Fruit fly (Drosophila melanogaster) whole organism, adult: ENCODE measurements around the gene CG14042.
A peak's percentile ranks its signal among the peaks of the same experiment; 100 is the strongest.

Source experiments
- CG11617 ChIP-seq: fragments of 200-800 bp; sonication (Bioruptor generic); optimal IDR thresholded peaks from 2 replicates; lab custom pipeline; 2017; ENCODE audit warnings: mild to moderate bottlenecking, missing biosample characterization, missing genetic modification reagents, missing genetic modification characterization
- CG12768 ChIP-seq: fragments of 200-800 bp; sonication (Bioruptor generic); optimal IDR thresholded peaks from 2 replicates; lab custom pipeline; 2017; ENCODE audit warnings: missing biosample characterization, missing genetic modification characterization, mild to moderate bottlenecking, moderate library complexity, missing genetic modification reagents
- CG14711 ChIP-seq: fragments of 200-800 bp; sonication (Bioruptor generic); optimal IDR thresholded peaks from 2 replicates; lab custom pipeline; 2018; ENCODE audit warnings: missing biosample characterization, mild to moderate bottlenecking, missing genetic modification characterization, moderate library complexity
- CG1620 ChIP-seq: fragments of 200-800 bp; sonication (Bioruptor generic); optimal IDR thresholded peaks from 2 replicates; lab custom pipeline; 2016; ENCODE audit warnings: missing biosample characterization, missing genetic modification characterization
- CG33017 ChIP-seq: fragments of 200-800 bp; sonication (Bioruptor generic); optimal IDR thresholded peaks from 2 replicates; lab custom pipeline; 2018; ENCODE audit warnings: missing biosample characterization, mild to moderate bottlenecking, missing genetic modification characterization, moderate library complexity
- CG5204 ChIP-seq: fragments of 200-800 bp; sonication (Bioruptor generic); optimal IDR thresholded peaks from 2 replicates; lab custom pipeline; 2016; ENCODE audit warnings: missing biosample characterization, missing genetic modification characterization
- CG7045 ChIP-seq: fragments of 200-800 bp; sonication (Bioruptor generic); optimal IDR thresholded peaks from 2 replicates; lab custom pipeline; 2017; ENCODE audit warnings: missing biosample characterization, mild to moderate bottlenecking, missing genetic modification characterization
- CG7101 ChIP-seq: fragments of 200-800 bp; sonication (Bioruptor generic); optimal IDR thresholded peaks from 2 replicates; lab custom pipeline; 2018; ENCODE audit warnings: missing biosample characterization, mild to moderate bottlenecking, missing genetic modification characterization, moderate library complexity
- Clk ChIP-seq: fragments of 200-800 bp; sonication (Bioruptor generic); optimal IDR thresholded peaks from 2 replicates; lab custom pipeline; 2017; ENCODE audit warnings: missing biosample characterization, missing genetic modification characterization
- Crg-1 ChIP-seq: fragments of 200-800 bp; sonication (Bioruptor generic); optimal IDR thresholded peaks from 2 replicates; lab custom pipeline; 2016; ENCODE audit warnings: missing biosample characterization, missing genetic modification characterization
- Hr96 ChIP-seq: fragments of 200-800 bp; sonication (Bioruptor generic); optimal IDR thresholded peaks from 2 replicates; lab custom pipeline; 2016; ENCODE audit warnings: missing biosample characterization, missing genetic modification characterization
- Mnt ChIP-seq: fragments of 200-800 bp; sonication (Bioruptor generic); optimal IDR thresholded peaks from 2 replicates; lab custom pipeline; 2016; ENCODE audit warnings: missing biosample characterization, mild to moderate bottlenecking, missing genetic modification characterization
- bab1 ChIP-seq: fragments of 200-800 bp; sonication (Bioruptor generic); optimal IDR thresholded peaks from 3 replicates; lab custom pipeline; 2019; ENCODE audit warnings: missing biosample characterization, mild to moderate bottlenecking, missing genetic modification characterization, moderate library complexity
- cic ChIP-seq: fragments of 200-800 bp; sonication (Bioruptor generic); optimal IDR thresholded peaks from 2 replicates; lab custom pipeline; 2017; ENCODE audit warnings: missing biosample characterization, mild to moderate bottlenecking, missing genetic modification characterization, moderate library complexity
- cnc ChIP-seq, 2 experiments: fragments of >200 bp; optimal IDR thresholded peaks; 2 replicates each; lab custom pipeline; 2017
- kay ChIP-seq: fragments of 200-800 bp; sonication (Bioruptor generic); peaks from one replicate; lab custom pipeline; 2016; ENCODE audit warnings: missing biosample characterization, missing genetic modification characterization, borderline replicate concordance
- ovo ChIP-seq: fragments of 200-800 bp; sonication (Bioruptor generic); optimal IDR thresholded peaks from 2 replicates; lab custom pipeline; 2016; ENCODE audit warnings: missing biosample characterization, missing genetic modification characterization
- pad ChIP-seq: fragments of 200-800 bp; sonication (Bioruptor generic); optimal IDR thresholded peaks from 3 replicates; lab custom pipeline; 2017; ENCODE audit warnings: missing biosample characterization, missing genetic modification characterization, mild to moderate bottlenecking, moderate library complexity, missing genetic modification reagents
- tj ChIP-seq: fragments of 200-800 bp; sonication (Bioruptor generic); optimal IDR thresholded peaks from 3 replicates; lab custom pipeline; 2017; ENCODE audit warnings: missing biosample characterization, mild to moderate bottlenecking, missing genetic modification characterization, moderate library complexity
- toe ChIP-seq: fragments of 200-800 bp; sonication (Bioruptor generic); optimal IDR thresholded peaks from 2 replicates; lab custom pipeline; 2016; ENCODE audit warnings: missing biosample characterization, missing genetic modification characterization

The CG14042 gene

DNA sequence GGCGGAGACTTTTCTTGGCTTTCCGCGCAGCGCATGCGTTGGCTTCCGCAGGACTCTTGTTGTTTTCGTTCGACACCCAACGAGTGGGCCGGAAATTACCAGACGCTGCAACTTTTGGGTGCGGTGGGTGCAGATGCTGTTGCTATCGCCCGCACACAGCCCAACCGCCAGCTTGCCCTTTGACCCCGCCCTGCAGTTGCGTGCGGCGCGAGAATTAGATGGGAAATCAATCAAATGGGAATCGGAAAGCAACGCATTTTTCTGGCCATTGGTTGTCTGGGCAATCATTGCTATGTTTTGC, 32.1 kb upstream of the CG14042 start:
- TF ChIP-seq CG7101 (tag; lab: Kevin White, UChicago) (no peak), CG12768 (GFP tag; lab: Kevin White, UChicago) (no peak), bab1 (GFP tag; lab: Kevin White, UChicago) (no peak), Mnt (GFP tag; lab: Kevin White, UChicago) (no peak), CG5204 (GFP tag; lab: Kevin White, UChicago) (no peak), Hr96 (GFP tag; lab: Kevin White, UChicago) (no peak), kay (no peak), Clk (GFP tag; lab: Kevin White, UChicago) (no peak), ovo (no peak), Crg-1 (GFP tag; lab: Kevin White, UChicago) (no peak), CG7045 (GFP tag; lab: Kevin White, UChicago) (no peak), toe (no peak), cic (GFP tag; lab: Kevin White, UChicago) (no peak), tj (no peak), pad (GFP tag; lab: Kevin White, UChicago) (no peak), CG14711 (tag; lab: Kevin White, UChicago) (no peak), CG33017 (tag; lab: Kevin White, UChicago) (no peak)

DNA sequence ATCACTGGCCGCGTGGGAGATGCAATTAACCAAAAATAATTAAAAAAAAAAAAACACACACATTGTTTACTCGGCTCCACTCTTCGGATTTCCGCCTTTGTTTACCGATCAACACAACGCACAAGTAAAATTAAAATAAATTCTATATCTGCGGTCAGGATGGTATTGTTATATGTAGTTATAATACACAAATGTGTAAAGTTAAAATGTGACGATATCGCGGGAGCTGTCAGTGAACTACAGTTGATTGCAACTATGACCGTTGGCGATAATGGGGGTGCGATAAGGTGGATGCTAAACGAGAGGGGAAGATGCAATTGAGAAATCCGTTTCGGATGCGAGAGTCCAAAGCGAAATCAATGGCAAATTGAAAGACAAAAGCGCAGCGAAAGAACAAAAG, 31.2 kb upstream of the CG14042 start:
- TF ChIP-seq ovo (peak; percentile 42), Hr96 (GFP tag; lab: Kevin White, UChicago) (no peak)

dm6 chr2L:5007256-5007655, 30.3 kb upstream of the CG14042 start:
- TF ChIP-seq bab1 (GFP tag; lab: Kevin White, UChicago) (peak; percentile 40), Crg-1 (GFP tag; lab: Kevin White, UChicago) (no peak), CG11617 (GFP tag; lab: Kevin White, UChicago) (peak; percentile 13), tj (peak; percentile 4), cnc (optimal IDR thresholded peaks at IDR 0.05; lab: Kevin White, UChicago) (no peak), CG7045 (GFP tag; lab: Kevin White, UChicago) (peak; percentile 39), Hr96 (GFP tag; lab: Kevin White, UChicago) (no peak), kay (no peak), CG5204 (GFP tag; lab: Kevin White, UChicago) (no peak), Clk (GFP tag; lab: Kevin White, UChicago) (no peak), cic (GFP tag; lab: Kevin White, UChicago) (peak; percentile 65), pad (GFP tag; lab: Kevin White, UChicago) (peak; percentile 22), toe (no peak), CG12768 (GFP tag; lab: Kevin White, UChicago) (peak; percentile 60), CG7101 (tag; lab: Kevin White, UChicago) (peak; percentile 65), CG33017 (tag; lab: Kevin White, UChicago) (peak; percentile 76), Mnt (GFP tag; lab: Kevin White, UChicago) (no peak), ovo (peak; percentile 25), CG14711 (tag; lab: Kevin White, UChicago) (peak; percentile 53), CG1620 (no peak)

DNA sequence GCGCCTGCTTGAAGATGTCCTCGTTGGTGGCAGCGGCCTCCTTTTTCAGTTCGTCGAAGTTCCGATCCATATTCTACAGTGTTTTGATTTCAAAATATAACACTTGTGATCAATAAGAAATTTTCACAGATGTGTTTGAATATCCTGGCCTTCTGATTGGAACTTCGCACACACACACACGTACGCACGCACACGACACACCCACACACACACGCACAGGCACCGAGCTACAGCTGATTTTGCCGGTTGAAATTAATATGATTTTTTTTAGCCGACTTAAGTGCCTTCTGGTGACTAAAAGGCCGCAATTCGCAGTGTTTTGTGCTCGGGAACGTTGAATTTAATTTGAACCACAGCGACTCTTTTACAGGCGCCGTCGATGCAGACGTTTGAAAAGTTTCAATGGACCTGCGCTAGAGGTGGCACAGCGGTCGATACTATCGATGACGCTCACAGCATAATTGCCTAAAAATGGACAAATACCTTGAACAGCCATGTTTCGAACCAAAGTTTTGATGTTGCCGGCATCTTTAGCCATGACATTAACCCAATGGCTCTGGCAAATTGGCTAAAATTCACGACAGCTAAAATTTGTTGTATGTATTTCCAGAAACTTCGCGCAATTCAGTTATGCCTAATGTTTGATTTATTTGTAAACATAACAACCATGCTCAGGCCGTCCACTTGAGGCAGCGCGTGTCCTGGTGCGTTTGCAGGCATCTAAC, 28.0 kb upstream of the CG14042 start, which contains the start of gene Rtnl1:
Gene Rtnl1 (minus strand): TSS at position 415 of the 725 bp plus-strand sequence.
- TF ChIP-seq Clk (GFP tag; lab: Kevin White, UChicago) (peak; percentile 15), Crg-1 (GFP tag; lab: Kevin White, UChicago) (peak; percentile 33), toe (no peak), bab1 (GFP tag; lab: Kevin White, UChicago) (peak; percentile 81), CG5204 (GFP tag; lab: Kevin White, UChicago) (no peak), cic (GFP tag; lab: Kevin White, UChicago) (peak; percentile 70), Mnt (GFP tag; lab: Kevin White, UChicago) (peak; percentile 42), tj (peak; percentile 28), CG7101 (tag; lab: Kevin White, UChicago) (peak; percentile 17), CG12768 (GFP tag; lab: Kevin White, UChicago) (peak; percentile 26), CG11617 (GFP tag; lab: Kevin White, UChicago) (peak; percentile 11), ovo (no peak), Hr96 (GFP tag; lab: Kevin White, UChicago) (no peak), pad (GFP tag; lab: Kevin White, UChicago) (peak; percentile 22), CG14711 (tag; lab: Kevin White, UChicago) (peak; percentile 33), cnc (optimal IDR thresholded peaks at IDR 0.05; lab: Kevin White, UChicago) (no peak), CG33017 (tag; lab: Kevin White, UChicago) (peak; percentile 34), CG7045 (GFP tag; lab: Kevin White, UChicago) (no peak), CG1620 (peak; percentile 66), kay (no peak)

- peak; percentile 71 for TF ChIP-seq Hr96 (GFP tag; lab: Kevin White, UChicago)
- peak; percentile 55 for TF ChIP-seq CG12768 (GFP tag; lab: Kevin White, UChicago)
- peak; percentile 83 for TF ChIP-seq bab1 (GFP tag; lab: Kevin White, UChicago)
- TF ChIP-seq CG33017 (tag; lab: Kevin White, UChicago), result peak; percentile 37
- TF ChIP-seq cnc (optimal IDR thresholded peaks at IDR 0.05; lab: Kevin White, UChicago), result no peak
- peak; percentile 61 for TF ChIP-seq CG7045 (GFP tag; lab: Kevin White, UChicago)
- TF ChIP-seq pad (GFP tag; lab: Kevin White, UChicago), result peak; percentile 85
- no peak for TF ChIP-seq cic (GFP tag; lab: Kevin White, UChicago)
- TF ChIP-seq Crg-1 (GFP tag; lab: Kevin White, UChicago), result peak; percentile 52
- TF ChIP-seq CG7101 (tag; lab: Kevin White, UChicago), result peak; percentile 73
- TF ChIP-seq ovo, result peak; percentile 52
- TF ChIP-seq kay, result no peak
- peak; percentile 20 for TF ChIP-seq Clk (GFP tag; lab: Kevin White, UChicago)
- TF ChIP-seq toe, result peak; percentile 82
- peak; percentile 73 for TF ChIP-seq CG11617 (GFP tag; lab: Kevin White, UChicago)
- peak; percentile 78 for TF ChIP-seq CG1620
- peak; percentile 49 for TF ChIP-seq tj
- TF ChIP-seq CG5204 (GFP tag; lab: Kevin White, UChicago), result no peak
- peak; percentile 58 for TF ChIP-seq CG14711 (tag; lab: Kevin White, UChicago)
- TF ChIP-seq Mnt (GFP tag; lab: Kevin White, UChicago), result peak; percentile 56
These were observed 26.7 kb upstream of the CG14042 start, which contains the start of the genes CG31917, Tfb5 and SelT for dm6 chr2L:5010784-5011260. TSS of gene CG31917 (minus strand) at chr2L:5010834. TSS of gene Tfb5 (minus strand) at chr2L:5010834. TSS of gene SelT (plus strand) at chr2L:5010922.
